Fruit fly (Drosophila melanogaster) whole organism, adult: Measurements from ENCODE around the gene CG17803.

Experiments used
- CG11617 ChIP-seq: fragments of 200-800 bp; sonication (Bioruptor generic); optimal IDR thresholded peaks from 2 replicates; lab custom pipeline; 2017; ENCODE audit warnings: mild to moderate bottlenecking, missing biosample characterization, missing genetic modification reagents, missing genetic modification characterization
- CG12768 ChIP-seq: fragments of 200-800 bp; sonication (Bioruptor generic); optimal IDR thresholded peaks from 2 replicates; lab custom pipeline; 2017; ENCODE audit warnings: missing biosample characterization, missing genetic modification characterization, mild to moderate bottlenecking, moderate library complexity, missing genetic modification reagents
- CG14711 ChIP-seq: fragments of 200-800 bp; sonication (Bioruptor generic); optimal IDR thresholded peaks from 2 replicates; lab custom pipeline; 2018; ENCODE audit warnings: missing biosample characterization, mild to moderate bottlenecking, missing genetic modification characterization, moderate library complexity
- CG1620 ChIP-seq: fragments of 200-800 bp; sonication (Bioruptor generic); optimal IDR thresholded peaks from 2 replicates; lab custom pipeline; 2016; ENCODE audit warnings: missing biosample characterization, missing genetic modification characterization
- CG33017 ChIP-seq: fragments of 200-800 bp; sonication (Bioruptor generic); optimal IDR thresholded peaks from 2 replicates; lab custom pipeline; 2018; ENCODE audit warnings: missing biosample characterization, mild to moderate bottlenecking, missing genetic modification characterization, moderate library complexity
- CG5204 ChIP-seq: fragments of 200-800 bp; sonication (Bioruptor generic); optimal IDR thresholded peaks from 2 replicates; lab custom pipeline; 2016; ENCODE audit warnings: missing biosample characterization, missing genetic modification characterization
- CG7045 ChIP-seq: fragments of 200-800 bp; sonication (Bioruptor generic); optimal IDR thresholded peaks from 2 replicates; lab custom pipeline; 2017; ENCODE audit warnings: missing biosample characterization, mild to moderate bottlenecking, missing genetic modification characterization
- CG7101 ChIP-seq: fragments of 200-800 bp; sonication (Bioruptor generic); optimal IDR thresholded peaks from 2 replicates; lab custom pipeline; 2018; ENCODE audit warnings: missing biosample characterization, mild to moderate bottlenecking, missing genetic modification characterization, moderate library complexity
- Clk ChIP-seq: fragments of 200-800 bp; sonication (Bioruptor generic); optimal IDR thresholded peaks from 2 replicates; lab custom pipeline; 2017; ENCODE audit warnings: missing biosample characterization, missing genetic modification characterization
- Crg-1 ChIP-seq: fragments of 200-800 bp; sonication (Bioruptor generic); optimal IDR thresholded peaks from 2 replicates; lab custom pipeline; 2016; ENCODE audit warnings: missing biosample characterization, missing genetic modification characterization
- Hr96 ChIP-seq: fragments of 200-800 bp; sonication (Bioruptor generic); optimal IDR thresholded peaks from 2 replicates; lab custom pipeline; 2016; ENCODE audit warnings: missing biosample characterization, missing genetic modification characterization
- Mnt ChIP-seq: fragments of 200-800 bp; sonication (Bioruptor generic); optimal IDR thresholded peaks from 2 replicates; lab custom pipeline; 2016; ENCODE audit warnings: missing biosample characterization, mild to moderate bottlenecking, missing genetic modification characterization
- bab1 ChIP-seq: fragments of 200-800 bp; sonication (Bioruptor generic); optimal IDR thresholded peaks from 3 replicates; lab custom pipeline; 2019; ENCODE audit warnings: missing biosample characterization, mild to moderate bottlenecking, missing genetic modification characterization, moderate library complexity
- cic ChIP-seq: fragments of 200-800 bp; sonication (Bioruptor generic); optimal IDR thresholded peaks from 2 replicates; lab custom pipeline; 2017; ENCODE audit warnings: missing biosample characterization, mild to moderate bottlenecking, missing genetic modification characterization, moderate library complexity
- cnc ChIP-seq, 2 experiments: fragments of >200 bp; optimal IDR thresholded peaks; 2 replicates each; lab custom pipeline; 2017
- kay ChIP-seq: fragments of 200-800 bp; sonication (Bioruptor generic); peaks from one replicate; lab custom pipeline; 2016; ENCODE audit warnings: missing biosample characterization, missing genetic modification characterization, borderline replicate concordance
- ovo ChIP-seq: fragments of 200-800 bp; sonication (Bioruptor generic); optimal IDR thresholded peaks from 2 replicates; lab custom pipeline; 2016; ENCODE audit warnings: missing biosample characterization, missing genetic modification characterization
- pad ChIP-seq: fragments of 200-800 bp; sonication (Bioruptor generic); optimal IDR thresholded peaks from 3 replicates; lab custom pipeline; 2017; ENCODE audit warnings: missing biosample characterization, missing genetic modification characterization, mild to moderate bottlenecking, moderate library complexity, missing genetic modification reagents
- tj ChIP-seq: fragments of 200-800 bp; sonication (Bioruptor generic); optimal IDR thresholded peaks from 3 replicates; lab custom pipeline; 2017; ENCODE audit warnings: missing biosample characterization, mild to moderate bottlenecking, missing genetic modification characterization, moderate library complexity
- toe ChIP-seq: fragments of 200-800 bp; sonication (Bioruptor generic); optimal IDR thresholded peaks from 2 replicates; lab custom pipeline; 2016; ENCODE audit warnings: missing biosample characterization, missing genetic modification characterization

CG17803 gene

dm6 chr3R:17801264-17801663, at the start of gene CG17803:
Gene CG17803 (minus strand): TSS chr3R:17801512.
- no peak for TF ChIP-seq toe
- TF ChIP-seq Crg-1 (GFP tag; lab: Kevin White, UChicago): no peak
- no peak for TF ChIP-seq CG7101
- no peak for TF ChIP-seq cic (GFP tag; lab: Kevin White, UChicago)
- no peak for TF ChIP-seq CG5204 (GFP tag; lab: Kevin White, UChicago)
- TF ChIP-seq CG33017 (tag; lab: Kevin White, UChicago): no peak
- no peak for TF ChIP-seq ovo
- TF ChIP-seq Hr96: no peak
- no peak for TF ChIP-seq CG14711 (tag; lab: Kevin White, UChicago)
- no peak for TF ChIP-seq bab1 (GFP tag; lab: Kevin White, UChicago)
- no peak for TF ChIP-seq Clk
- TF ChIP-seq CG7045 (GFP tag; lab: Kevin White, UChicago): no peak
- TF ChIP-seq kay (GFP tag; lab: Kevin White, UChicago): no peak
- TF ChIP-seq CG1620 (GFP tag; lab: Kevin White, UChicago): no peak
- no peak for TF ChIP-seq pad (GFP tag; lab: Kevin White, UChicago)
- TF ChIP-seq tj (GFP tag; lab: Kevin White, UChicago): no peak
- no peak for TF ChIP-seq CG12768 (GFP tag; lab: Kevin White, UChicago)
- no peak for TF ChIP-seq Mnt (GFP tag; lab: Kevin White, UChicago)
- TF ChIP-seq CG11617: no peak

dm6 chr3R:17849178-17849577, 47.9 kb upstream of the CG17803 start:
- TF ChIP-seq CG7101 (no peak), CG5204 (GFP tag; lab: Kevin White, UChicago) (no peak), CG11617 (no peak), kay (GFP tag; lab: Kevin White, UChicago) (no peak), Clk (no peak)

DNA sequence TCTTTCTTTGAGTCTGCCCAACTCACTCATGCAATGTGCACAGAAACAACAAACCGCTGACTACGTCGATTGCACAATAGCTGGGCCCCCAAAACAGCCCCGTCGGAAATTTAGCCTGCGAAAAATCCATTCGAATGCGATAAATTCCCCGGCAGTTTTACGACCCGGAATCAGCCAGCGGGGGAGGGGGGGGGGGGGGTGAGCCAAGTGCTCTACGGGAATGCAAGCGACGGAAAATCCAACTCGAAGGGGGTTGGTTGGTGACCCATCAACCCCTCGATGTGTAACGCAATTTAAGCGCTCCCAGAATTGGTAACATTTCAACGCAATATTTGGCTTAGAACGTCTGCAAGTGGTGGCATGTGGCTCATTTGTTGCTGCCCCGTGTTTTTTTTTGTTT, 45.7 kb upstream of the CG17803 start:
- TF ChIP-seq Clk (no peak), Crg-1 (GFP tag; lab: Kevin White, UChicago) (no peak), cnc (optimal IDR thresholded peaks at IDR 0.05; lab: Kevin White, UChicago) (no peak), tj (GFP tag; lab: Kevin White, UChicago) (no peak), CG5204 (GFP tag; lab: Kevin White, UChicago) (no peak), CG7045 (GFP tag; lab: Kevin White, UChicago) (no peak), CG12768 (GFP tag; lab: Kevin White, UChicago) (no peak)

DNA sequence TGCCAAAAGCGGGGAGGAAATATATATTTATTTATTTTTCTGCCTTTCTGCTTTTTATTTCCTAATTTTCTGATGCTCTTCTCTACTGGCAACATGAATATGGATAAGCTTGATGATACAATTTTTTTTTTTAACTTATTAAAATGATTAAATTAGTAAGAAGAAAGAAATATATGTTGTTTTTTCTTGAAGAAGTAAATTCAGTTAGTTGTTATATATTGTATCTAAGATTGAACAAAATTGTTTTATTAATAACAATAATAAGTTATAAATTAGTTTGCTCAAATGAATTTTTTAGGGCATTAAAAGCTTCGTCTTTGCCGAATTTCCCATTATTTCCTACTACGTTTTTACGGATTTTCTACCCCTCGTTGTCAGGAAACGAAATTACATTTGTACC, 29.2 kb upstream of the CG17803 start:
- no peak for TF ChIP-seq CG5204 (GFP tag; lab: Kevin White, UChicago)
- no peak for TF ChIP-seq cnc (optimal IDR thresholded peaks at IDR 0.05; lab: Kevin White, UChicago)
- no peak for TF ChIP-seq CG7101
- TF ChIP-seq Hr96: no peak
- no peak for TF ChIP-seq ovo
- no peak for TF ChIP-seq CG11617
- TF ChIP-seq CG12768 (GFP tag; lab: Kevin White, UChicago): no peak
- no peak for TF ChIP-seq pad (GFP tag; lab: Kevin White, UChicago)
- no peak for TF ChIP-seq CG1620 (GFP tag; lab: Kevin White, UChicago)
- TF ChIP-seq Mnt (GFP tag; lab: Kevin White, UChicago): no peak
- TF ChIP-seq CG33017 (tag; lab: Kevin White, UChicago): no peak
- TF ChIP-seq cic (GFP tag; lab: Kevin White, UChicago): no peak
- TF ChIP-seq tj (GFP tag; lab: Kevin White, UChicago): no peak
- no peak for TF ChIP-seq kay (GFP tag; lab: Kevin White, UChicago)
- no peak for TF ChIP-seq Crg-1 (GFP tag; lab: Kevin White, UChicago)
- TF ChIP-seq CG14711 (tag; lab: Kevin White, UChicago): no peak
- TF ChIP-seq Clk: no peak

DNA sequence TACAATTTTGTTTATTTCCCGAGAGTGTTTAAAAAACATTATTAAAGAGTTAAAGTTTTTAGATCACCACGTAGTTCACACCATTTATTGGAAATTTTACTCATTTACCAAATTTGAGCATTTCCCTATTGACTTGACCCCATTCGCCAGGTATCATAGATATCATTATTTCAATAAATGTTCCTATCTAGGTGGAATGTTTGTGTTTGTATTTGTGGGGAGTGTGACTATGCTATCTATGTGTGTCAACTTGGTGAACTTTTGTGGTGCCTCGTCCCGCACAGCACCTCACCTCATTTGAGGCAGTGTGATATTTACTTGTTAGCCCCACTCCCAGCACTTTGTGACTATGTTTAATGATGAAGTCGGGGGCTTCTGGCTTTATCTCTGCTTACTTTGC, 27.3 kb upstream of the CG17803 start:
- TF ChIP-seq CG14711 (tag; lab: Kevin White, UChicago) (no peak), ovo (no peak), Mnt (GFP tag; lab: Kevin White, UChicago) (no peak), CG5204 (GFP tag; lab: Kevin White, UChicago) (no peak), Hr96 (no peak), bab1 (GFP tag; lab: Kevin White, UChicago) (no peak), Crg-1 (GFP tag; lab: Kevin White, UChicago) (no peak), CG12768 (GFP tag; lab: Kevin White, UChicago) (no peak), cnc (optimal IDR thresholded peaks at IDR 0.05; lab: Kevin White, UChicago) (no peak), pad (GFP tag; lab: Kevin White, UChicago) (no peak), CG1620 (GFP tag; lab: Kevin White, UChicago) (no peak)

DNA sequence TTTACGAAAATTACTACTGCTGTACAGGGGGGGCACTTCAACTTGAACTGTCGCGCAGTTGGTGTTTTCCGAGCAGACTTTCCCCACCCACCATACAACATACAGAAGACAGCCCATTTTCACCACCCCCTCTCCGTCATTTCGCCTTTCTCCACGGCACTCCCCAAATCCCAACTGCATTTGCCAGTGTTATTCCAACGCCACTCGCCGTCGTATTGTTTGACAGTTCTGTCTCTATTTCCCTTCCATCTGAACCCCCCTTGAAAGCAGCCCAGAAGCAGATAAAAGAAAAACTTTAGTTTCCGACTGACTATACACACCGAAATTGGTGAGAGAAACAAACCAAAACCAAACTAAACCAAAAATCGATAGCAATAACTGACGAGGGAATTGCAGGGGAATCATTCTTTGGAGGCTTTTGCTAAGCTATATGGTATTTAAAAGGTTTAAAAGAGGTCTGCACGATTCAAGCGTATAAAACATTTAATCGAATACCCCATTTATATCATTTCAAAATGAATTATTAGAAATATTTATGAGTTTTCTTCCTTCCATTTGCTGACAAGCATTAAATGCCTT, 25.8 kb upstream of the CG17803 start:
- TF ChIP-seq CG7101: no peak
- no peak for TF ChIP-seq toe
- TF ChIP-seq CG1620 (GFP tag; lab: Kevin White, UChicago): no peak
- no peak for TF ChIP-seq Mnt (GFP tag; lab: Kevin White, UChicago)
- TF ChIP-seq CG33017 (tag; lab: Kevin White, UChicago): no peak
- TF ChIP-seq bab1 (GFP tag; lab: Kevin White, UChicago): no peak
- TF ChIP-seq CG12768 (GFP tag; lab: Kevin White, UChicago): no peak
- TF ChIP-seq tj (GFP tag; lab: Kevin White, UChicago): no peak
- no peak for TF ChIP-seq Clk
- TF ChIP-seq CG7045 (GFP tag; lab: Kevin White, UChicago): no peak
- TF ChIP-seq Crg-1 (GFP tag; lab: Kevin White, UChicago): no peak
- TF ChIP-seq cnc (optimal IDR thresholded peaks at IDR 0.05; lab: Kevin White, UChicago): no peak
- TF ChIP-seq Hr96: no peak
- TF ChIP-seq ovo: no peak
- no peak for TF ChIP-seq CG5204 (GFP tag; lab: Kevin White, UChicago)
- TF ChIP-seq kay (GFP tag; lab: Kevin White, UChicago): no peak
